Fruit fly (Drosophila melanogaster) whole organism, larva: ENCODE results near the gene CG45080.
A peak's percentile ranks its signal among the peaks of the same experiment; 100 is the strongest.

ENCODE experiments used
- noc ChIP-seq: fragments of 200-800 bp; sonication (Bioruptor generic); optimal IDR thresholded peaks from 3 replicates; lab custom pipeline; 2019; ENCODE audit warnings: missing biosample characterization, mild to moderate bottlenecking, missing genetic modification characterization, moderate library complexity

Gene CG45080

dm6 chr3R:13306595-13306994, 12.5 kb downstream of the CG45080 start:
- TF ChIP-seq noc = no peak

dm6 chr3R:13305318-13305899, 13.7 kb downstream of the CG45080 start:
- no peak for TF ChIP-seq noc

dm6 chr3R:13304512-13305069, 14.5 kb downstream of the CG45080 start:
- TF ChIP-seq noc = no peak

- TF ChIP-seq noc = no peak
These were observed 15.9 kb downstream of the CG45080 start, which contains the start of gene CG43208 for dm6 chr3R:13303126-13303525. CG43208 (plus strand) TSS chr3R:13303426.

- TF ChIP-seq noc = no peak
These were observed 16.7 kb downstream of the CG45080 start, which contains the start of gene CG32473 for dm6 chr3R:13302348-13302747. CG32473 (plus strand) TSS chr3R:13302648.

dm6 chr3R:13298114-13298818, 20.8 kb downstream of the CG45080 start, which contains the start of gene CG8774:
CG8774 (plus strand) TSS chr3R:13298768.
- no peak for TF ChIP-seq noc

dm6 chr3R:13294461-13294860, 24.6 kb downstream of the CG45080 start, which contains the start of gene CG8773:
CG8773 (plus strand) TSS chr3R:13294748.
- peak; percentile 75 for TF ChIP-seq noc

- TF ChIP-seq noc = no peak
These were observed 25.8 kb downstream of the CG45080 start, which contains the start of gene wntD for dm6 chr3R:13293148-13293756. wntD (minus strand) TSS chr3R:13293198.

- no peak for TF ChIP-seq noc
These were observed 28.7 kb downstream of the CG45080 start, which contains the start of gene Osi22 for dm6 chr3R:13290329-13290728. Osi22 (plus strand) TSS chr3R:13290629.

- no peak for TF ChIP-seq noc
These were observed 30.2 kb downstream of the CG45080 start, which contains the start of gene apn for dm6 chr3R:13288763-13289312. apn (minus strand) TSS chr3R:13288813.

dm6 chr3R:13286118-13286579, 32.9 kb downstream of the CG45080 start, which contains the start of gene CG15888:
CG15888 (minus strand) TSS chr3R:13286529.
- TF ChIP-seq noc = no peak

- no peak for TF ChIP-seq noc
These were observed 34.0 kb downstream of the CG45080 start for dm6 chr3R:13285110-13285509.

dm6 chr3R:13279419-13279818, 39.7 kb downstream of the CG45080 start, which contains the start of gene CG8630:
CG8630 (plus strand) TSS chr3R:13279721.
- TF ChIP-seq noc = no peak

dm6 chr3R:13275473-13275872, 43.6 kb downstream of the CG45080 start:
- TF ChIP-seq noc = no peak

- no peak for TF ChIP-seq noc
These were observed 44.7 kb downstream of the CG45080 start for dm6 chr3R:13274257-13274796.

- TF ChIP-seq noc = no peak
These were observed 45.6 kb downstream of the CG45080 start for dm6 chr3R:13273462-13273861.
